Fruit fly (Drosophila melanogaster) whole organism, embryonic: ENCODE measurements around the gene CG3652.

ENCODE experiments used
- Asciz ChIP-seq: fragments of 200-800 bp; sonication (Bioruptor generic); optimal IDR thresholded peaks from 2 replicates; lab custom pipeline; 2017; ENCODE audit warnings: missing biosample characterization, mild to moderate bottlenecking, missing genetic modification characterization, missing genetic modification reagents
- CG11504 ChIP-seq: fragments of 200-800 bp; sonication (Bioruptor generic); optimal IDR thresholded peaks from 3 replicates; lab custom pipeline; 2019; ENCODE audit warnings: missing biosample characterization, mild to moderate bottlenecking, missing genetic modification characterization, moderate library complexity
- CG12299 ChIP-seq: fragments of 200-800 bp; sonication (Bioruptor generic); optimal IDR thresholded peaks from 2 replicates; lab custom pipeline; 2018; ENCODE audit warnings: missing biosample characterization, mild to moderate bottlenecking, missing genetic modification characterization
- CG14441 ChIP-seq: fragments of 200-800 bp; sonication (Bioruptor generic); IDR thresholded peaks from 2 replicates; pipeline ENCODE4 v1.3.6; 2022; ENCODE audit warnings: missing biosample characterization, missing genetic modification characterization
- CG14710 ChIP-seq: fragments of 200-800 bp; sonication (Bioruptor generic); optimal IDR thresholded peaks from 3 replicates; lab custom pipeline; 2019; ENCODE audit warnings: missing biosample characterization, mild to moderate bottlenecking, missing genetic modification characterization, moderate library complexity
- CG1529 ChIP-seq: fragments of 200-800 bp; sonication (Bioruptor generic); optimal IDR thresholded peaks from 3 replicates; lab custom pipeline; 2018; ENCODE audit warnings: missing biosample characterization, missing genetic modification characterization
- CG15696 ChIP-seq: fragments of 200-800 bp; sonication (Bioruptor generic); optimal IDR thresholded peaks from 2 replicates; lab custom pipeline; 2019; ENCODE audit warnings: missing biosample characterization, mild to moderate bottlenecking, missing genetic modification characterization, moderate library complexity
- CG16779 ChIP-seq: fragments of 200-800 bp; sonication (Bioruptor generic); IDR thresholded peaks from 2 replicates; pipeline ENCODE4 v1.3.6; 2022; ENCODE audit warnings: missing biosample characterization, missing genetic modification characterization
- CG18011 ChIP-seq: fragments of 200-800 bp; sonication (Bioruptor generic); optimal IDR thresholded peaks from 2 replicates; lab custom pipeline; 2017; ENCODE audit warnings: missing biosample characterization, missing genetic modification characterization, mild to moderate bottlenecking, moderate library complexity, missing genotype
- CG33557 ChIP-seq: fragments of 200-800 bp; sonication (Bioruptor generic); optimal IDR thresholded peaks from 2 replicates; lab custom pipeline; 2019; ENCODE audit warnings: missing biosample characterization, mild to moderate bottlenecking, missing genetic modification characterization, moderate library complexity
- CG34376 ChIP-seq: fragments of 200-800 bp; sonication (Bioruptor generic); optimal IDR thresholded peaks from 2 replicates; lab custom pipeline; 2018; ENCODE audit warnings: missing biosample characterization, mild to moderate bottlenecking, missing genetic modification characterization
- CG6689 ChIP-seq: fragments of 200-800 bp; sonication (Bioruptor generic); IDR thresholded peaks from 2 replicates; pipeline ENCODE4 v1.3.6; 2022; ENCODE audit warnings: missing biosample characterization, missing genetic modification characterization
- CG9437 ChIP-seq: fragments of 200-800 bp; sonication (Bioruptor generic); optimal IDR thresholded peaks from 2 replicates; lab custom pipeline; 2018; ENCODE audit warnings: missing biosample characterization, mild to moderate bottlenecking, missing genetic modification characterization
- CoRest ChIP-seq: fragments of 200-800 bp; sonication (Bioruptor generic); optimal IDR thresholded peaks from 3 replicates; lab custom pipeline; 2018; ENCODE audit warnings: missing biosample characterization, mild to moderate bottlenecking, missing genetic modification characterization, moderate library complexity
- Dek ChIP-seq: fragments of 200-800 bp; sonication (Bioruptor generic); optimal IDR thresholded peaks from 3 replicates; lab custom pipeline; 2019; ENCODE audit warnings: missing biosample characterization, mild to moderate bottlenecking, missing genetic modification characterization, moderate library complexity
- Dfd ChIP-seq, 2 experiments: fragments of >200 bp; optimal IDR thresholded peaks; 2 replicates each; lab custom pipeline; 2017; ENCODE audit warnings: missing biosample characterization in 2 of 2, missing genetic modification characterization in 2 of 2
- Doc2 ChIP-seq: fragments of 200-800 bp; sonication (Bioruptor generic); IDR thresholded peaks from 2 replicates; pipeline ENCODE4 v1.3.6; 2022; ENCODE audit warnings: missing biosample characterization, missing genetic modification characterization
- Fer1 ChIP-seq: fragments of 200-800 bp; sonication (Bioruptor generic); optimal IDR thresholded peaks from 2 replicates; lab custom pipeline; 2017; ENCODE audit warnings: missing biosample characterization, mild to moderate bottlenecking, missing genetic modification characterization
- Hr51 ChIP-seq, 2 experiments: fragments of 200-800 bp; sonication (Bioruptor generic); optimal IDR thresholded peaks; 2 replicates in 1 of 2; 3 replicates in 1 of 2; lab custom pipeline; 2016 to 2018; ENCODE audit warnings: missing biosample characterization in 2 of 2, missing genetic modification characterization in 2 of 2, mild to moderate bottlenecking in 1 of 2, moderate library complexity in 1 of 2
- Jarid2 ChIP-seq: fragments of 200-800 bp; sonication (Bioruptor generic); optimal IDR thresholded peaks from 3 replicates; lab custom pipeline; 2017; ENCODE audit warnings: mild to moderate bottlenecking, missing biosample characterization, missing genetic modification reagents, missing genetic modification characterization
- Lim3 ChIP-seq: fragments of 200-800 bp; sonication (Bioruptor generic); IDR thresholded peaks from 2 replicates; pipeline ENCODE4 v1.3.6; 2022; ENCODE audit warnings: missing biosample characterization, missing genetic modification characterization
- Lpt ChIP-seq: fragments of >200 bp; optimal IDR thresholded peaks from 2 replicates; lab custom pipeline; 2018; ENCODE audit warnings: missing biosample characterization, missing genetic modification characterization
- Myb ChIP-seq: fragments of 200-800 bp; sonication (Bioruptor generic); optimal IDR thresholded peaks from 2 replicates; lab custom pipeline; 2016; ENCODE audit warnings: missing biosample characterization, missing genetic modification characterization
- Pdp1 ChIP-seq, 2 experiments: fragments of 200-800 bp; sonication (Bioruptor generic); optimal IDR thresholded peaks; 3 replicates each; lab custom pipeline; 2016; ENCODE audit warnings: missing biosample characterization in 2 of 2, missing genetic modification characterization in 2 of 2, mild to moderate bottlenecking in 1 of 2, moderate library complexity in 1 of 2
- Rx ChIP-seq: fragments of 200-800 bp; sonication (Bioruptor generic); IDR thresholded peaks from 2 replicates; pipeline ENCODE4 v1.3.6; 2022; ENCODE audit warnings: missing biosample characterization, missing genetic modification characterization
- Six4 ChIP-seq: fragments of 200-800 bp; sonication (Bioruptor generic); optimal IDR thresholded peaks from 2 replicates; lab custom pipeline; 2016; ENCODE audit warnings: missing biosample characterization, missing genetic modification characterization
- Sox100B ChIP-seq: fragments of 200-800 bp; sonication (Bioruptor generic); optimal IDR thresholded peaks from 3 replicates; lab custom pipeline; 2018; ENCODE audit warnings: missing biosample characterization, mild to moderate bottlenecking, missing genetic modification characterization
- TFAM ChIP-seq: fragments of 200-800 bp; sonication (Bioruptor generic); optimal IDR thresholded peaks from 2 replicates; lab custom pipeline; 2017; ENCODE audit warnings: missing biosample characterization, missing genetic modification characterization, inconsistent platforms
- Usf ChIP-seq: fragments of 200-800 bp; sonication (Bioruptor generic); optimal IDR thresholded peaks from 2 replicates; lab custom pipeline; 2017; ENCODE audit warnings: missing genotype, missing biosample characterization, missing genetic modification characterization
- ap ChIP-seq: fragments of 200-800 bp; sonication (Bioruptor generic); IDR thresholded peaks from 2 replicates; pipeline ENCODE4 v1.3.6; 2022; ENCODE audit warnings: missing biosample characterization, missing genetic modification characterization
- bbx ChIP-seq: fragments of 200-800 bp; sonication (Bioruptor generic); IDR thresholded peaks from 2 replicates; pipeline ENCODE4 v1.3.6; 2022; ENCODE audit warnings: missing biosample characterization, missing genetic modification characterization; ENCODE audit not compliant: partially characterized antibody
- ci ChIP-seq: fragments of 200-800 bp; sonication (Bioruptor generic); IDR thresholded peaks from 3 replicates; pipeline ENCODE4 v1.3.6; 2022; ENCODE audit warnings: missing biosample characterization, missing genetic modification characterization
- croc ChIP-seq: fragments of 200-800 bp; sonication (Bioruptor generic); conservative IDR thresholded peaks from 3 replicates; pipeline ENCODE4 v1.3.6; 2022; ENCODE audit warnings: missing biosample characterization, missing genetic modification characterization
- crp ChIP-seq, 2 experiments: fragments of 200-800 bp; sonication (Bioruptor generic); optimal IDR thresholded peaks; 2 replicates in 1 of 2; 3 replicates in 1 of 2; lab custom pipeline; 2017; ENCODE audit warnings: missing biosample characterization in 2 of 2, missing genetic modification characterization in 2 of 2, mild to moderate bottlenecking in 1 of 2, moderate library complexity in 1 of 2
- da ChIP-seq: fragments of 200-800 bp; sonication (Bioruptor generic); optimal IDR thresholded peaks from 2 replicates; lab custom pipeline; 2016; ENCODE audit warnings: missing biosample characterization, missing genetic modification characterization
- dati ChIP-seq: fragments of 200-800 bp; sonication (Bioruptor generic); IDR thresholded peaks from 2 replicates; pipeline ENCODE4 v1.3.6; 2022; ENCODE audit warnings: missing biosample characterization, missing genetic modification characterization
- ewg ChIP-seq: fragments of 200-800 bp; sonication (Bioruptor generic); optimal IDR thresholded peaks from 3 replicates; lab custom pipeline; 2017; ENCODE audit warnings: mild to moderate bottlenecking, missing biosample characterization, missing genetic modification reagents, missing genetic modification characterization
- gcm2 ChIP-seq: fragments of 200-800 bp; sonication (Bioruptor generic); optimal IDR thresholded peaks from 2 replicates; lab custom pipeline; 2016; ENCODE audit warnings: missing biosample characterization, missing genetic modification characterization
- gfzf ChIP-seq: fragments of 200-800 bp; sonication (Bioruptor generic); optimal IDR thresholded peaks from 2 replicates; lab custom pipeline; 2016; ENCODE audit warnings: missing biosample characterization, mild to moderate bottlenecking, missing genetic modification characterization, moderate library complexity
- hb ChIP-seq: fragments of 200-800 bp; sonication (Bioruptor generic); IDR thresholded peaks from 3 replicates; pipeline ENCODE4 v1.3.6; 2022; ENCODE audit warnings: missing biosample characterization, missing genetic modification characterization; ENCODE audit not compliant: partially characterized antibody
- hkb ChIP-seq, 2 experiments: fragments of 200-800 bp in 1 of 2; fragments of >200 bp in 1 of 2; sonication (Bioruptor generic) in 1 of 2; IDR thresholded peaks in 1 of 2; optimal IDR thresholded peaks in 1 of 2; 2 replicates each; pipeline versions ENCODE4 v1.3.6 to Lab custom; 2017 to 2022; ENCODE audit warnings: missing biosample characterization in 1 of 2, missing genetic modification characterization in 1 of 2
- hth ChIP-seq: fragments of >200 bp; optimal IDR thresholded peaks from 2 replicates; lab custom pipeline; 2017; ENCODE audit warnings: inconsistent platforms
- pfk ChIP-seq: fragments of 200-800 bp; sonication (Bioruptor generic); optimal IDR thresholded peaks from 2 replicates; lab custom pipeline; 2018; ENCODE audit warnings: missing biosample characterization, mild to moderate bottlenecking, missing genetic modification characterization, moderate library complexity
- pros ChIP-seq: fragments of 200-800 bp; sonication (Bioruptor generic); optimal IDR thresholded peaks from 3 replicates; lab custom pipeline; 2019; ENCODE audit warnings: missing biosample characterization, mild to moderate bottlenecking, missing genetic modification characterization, moderate library complexity
- seq ChIP-seq: fragments of 200-800 bp; sonication (Bioruptor generic); IDR thresholded peaks from 2 replicates; pipeline ENCODE4 v1.3.6; 2022; ENCODE audit warnings: missing biosample characterization, missing genetic modification characterization
- slp2 ChIP-seq: fragments of 200-800 bp; sonication (Bioruptor generic); optimal IDR thresholded peaks from 2 replicates; lab custom pipeline; 2016; ENCODE audit warnings: missing biosample characterization, missing genetic modification characterization
- toy ChIP-seq: fragments of 200-800 bp; sonication (Bioruptor generic); IDR thresholded peaks from 2 replicates; pipeline ENCODE4 v1.3.6; 2022; ENCODE audit warnings: missing biosample characterization, missing genetic modification characterization
- zen2 ChIP-seq: fragments of 200-800 bp; sonication (Bioruptor generic); IDR thresholded peaks from 3 replicates; pipeline ENCODE4 v1.3.6; 2022; ENCODE audit warnings: missing biosample characterization, missing genetic modification characterization; ENCODE audit not compliant: partially characterized antibody
- zfh2 ChIP-seq: fragments of 200-800 bp; sonication (Bioruptor generic); optimal IDR thresholded peaks from 2 replicates; lab custom pipeline; 2016; ENCODE audit warnings: missing biosample characterization, missing genetic modification characterization

The CG3652 gene

DNA sequence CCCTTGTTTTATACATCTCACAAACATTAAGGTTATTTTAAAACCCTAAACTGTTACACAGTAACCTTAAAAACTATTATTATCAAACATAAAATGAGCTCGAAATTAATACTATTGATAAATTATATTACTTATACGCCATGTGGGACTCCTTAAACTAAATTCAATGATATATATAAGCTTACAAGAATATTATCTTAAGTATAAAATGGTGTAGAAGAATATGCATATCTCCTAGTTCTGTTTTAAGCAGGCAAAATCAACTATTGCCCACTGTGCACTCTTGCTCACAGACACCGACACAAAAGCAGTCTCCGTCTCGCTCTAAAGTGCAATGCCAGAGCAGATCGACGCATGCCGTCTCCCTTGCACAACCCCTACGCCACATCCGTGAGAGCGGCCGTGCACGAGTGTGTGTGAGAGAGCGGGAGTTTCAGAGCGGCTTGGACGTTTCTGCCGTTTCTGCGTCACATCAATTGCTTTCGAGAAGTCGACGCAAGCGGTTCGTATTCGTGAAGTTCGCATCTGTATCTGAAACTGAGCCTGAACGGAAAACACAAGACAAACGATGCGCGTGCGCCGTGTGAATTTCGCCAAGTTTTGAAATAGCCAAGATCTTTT, 22.1 kb downstream of the CG3652 start (continued):
- TF ChIP-seq CG9437: peak; percentile 67
- no peak for TF ChIP-seq Doc2 (GFP tag; lab: Robert Waterston, UW)
- no peak for TF ChIP-seq dati (GFP tag; lab: Robert Waterston, UW)
- TF ChIP-seq gfzf: no peak
- no peak for TF ChIP-seq pfk (GFP tag; lab: Kevin White, UChicago)
- TF ChIP-seq Hr51 (GFP tag; optimal IDR thresholded peaks at IDR 0.05; lab: Kevin White, UChicago): peak in 1 of 2 experiments; percentile 74
- peak; percentile 85 for TF ChIP-seq Jarid2
- TF ChIP-seq CG14710: peak; percentile 84
- no peak for TF ChIP-seq TFAM (GFP tag; lab: Kevin White, UChicago)
- TF ChIP-seq Pdp1 (GFP tag; optimal IDR thresholded peaks at IDR 0.05; lab: Kevin White, UChicago): no peak
- no peak for TF ChIP-seq Myb (GFP tag; lab: Kevin White, UChicago)
- no peak for TF ChIP-seq CG16779 (GFP tag; lab: Robert Waterston, UW)
- peak; percentile 78 for TF ChIP-seq CG11504 (tag; lab: Kevin White, UChicago)
- TF ChIP-seq CG18011 (GFP tag; lab: Kevin White, UChicago): no peak
- TF ChIP-seq gcm2 (GFP tag; lab: Kevin White, UChicago): no peak
- peak; percentile 63 for TF ChIP-seq bbx (GFP tag; lab: Robert Waterston, UW)
- peak; percentile 73 for TF ChIP-seq Sox100B (GFP tag; lab: Kevin White, UChicago)
- no peak for TF ChIP-seq crp (GFP tag; optimal IDR thresholded peaks at IDR 0.05; lab: Kevin White, UChicago)
- no peak for TF ChIP-seq ap (GFP tag; lab: Robert Waterston, UW)
- TF ChIP-seq Fer1: peak; percentile 13
- TF ChIP-seq hb: peak; percentile 66; the same call in 1 of the 3 replicates
- TF ChIP-seq pros (GFP tag; lab: Kevin White, UChicago): peak; percentile 77
- TF ChIP-seq Dfd (GFP tag; optimal IDR thresholded peaks at IDR 0.05; lab: Kevin White, UChicago): no peak
- no peak for TF ChIP-seq Rx
- no peak for TF ChIP-seq CG34376 (GFP tag; lab: Kevin White, UChicago)
- TF ChIP-seq hth (lab: Kevin White, UChicago): no peak
- no peak for TF ChIP-seq hkb (optimal IDR thresholded peaks at IDR 0.05; lab: Kevin White, UChicago)
- TF ChIP-seq hkb (GFP tag; IDR thresholded peaks at IDR 0.05; lab: Robert Waterston, UW): 0 out of 2 replicates have a peak, but pooled peaks have one; percentile 34
- no peak for TF ChIP-seq CG12299
- TF ChIP-seq CG33557 (GFP tag; lab: Kevin White, UChicago): peak; percentile 92
- TF ChIP-seq CG15696 (tag; lab: Kevin White, UChicago): peak; percentile 92
- no peak for TF ChIP-seq zen2 (GFP tag; lab: Robert Waterston, UW)
- peak; percentile 67 for TF ChIP-seq CG1529 (GFP tag; lab: Kevin White, UChicago)
- TF ChIP-seq Dek (tag; lab: Kevin White, UChicago): no peak
- peak; percentile 2 for TF ChIP-seq Usf (GFP tag; lab: Kevin White, UChicago)
- TF ChIP-seq slp2 (GFP tag; lab: Kevin White, UChicago): no peak
- no peak for TF ChIP-seq Lim3 (GFP tag; lab: Robert Waterston, UW)
- peak; percentile 26 for TF ChIP-seq ewg (GFP tag; lab: Kevin White, UChicago)
- TF ChIP-seq CG14441: peak; percentile 36; the same call in 1 of the 2 replicates
- TF ChIP-seq Asciz (GFP tag; lab: Kevin White, UChicago): peak; percentile 7
- peak; percentile 56 for TF ChIP-seq CG6689 (GFP tag; lab: Robert Waterston, UW)
- TF ChIP-seq ci (GFP tag; lab: Robert Waterston, UW): peak; percentile 68
- peak; percentile 6 for TF ChIP-seq da (GFP tag; lab: Kevin White, UChicago)
- TF ChIP-seq CoRest: peak; percentile 81
- no peak for TF ChIP-seq toy (GFP tag; lab: Robert Waterston, UW)
- TF ChIP-seq Six4 (GFP tag; lab: Kevin White, UChicago): peak; percentile 33
- TF ChIP-seq croc (GFP tag; lab: Robert Waterston, UW): peak; percentile 52; the same call in 2 of the 3 replicates
- TF ChIP-seq seq: peak; percentile 71
- TF ChIP-seq Lpt (GFP tag; lab: Kevin White, UChicago): no peak
- TF ChIP-seq zfh2 (GFP tag; lab: Kevin White, UChicago): no peak
